Fruit fly (Drosophila melanogaster) whole organism, pupa: ENCODE measurements around the gene Alh.

Source experiments
- CG12605 ChIP-seq: fragments of 200-800 bp; sonication (Bioruptor generic); IDR thresholded peaks from 2 replicates; pipeline ENCODE4 v1.3.6; 2022; ENCODE audit warnings: missing biosample characterization, missing genetic modification characterization
- CG32121 ChIP-seq: fragments of 200-800 bp; sonication (Bioruptor generic); IDR thresholded peaks from 2 replicates; pipeline ENCODE4 v1.3.6; 2022; ENCODE audit warnings: missing biosample characterization, missing genetic modification characterization

- TF ChIP-seq CG32121 (GFP tag; lab: Robert Waterston, UW) (no peak), CG12605 (GFP tag; lab: Robert Waterston, UW) (no peak)
Measured at dm6 chr3R:7171384-7172099, 47.6 kb upstream of the Alh start.
